Worm (Caenorhabditis elegans): ENCODE results near the gene cyk-7.
A peak's percentile ranks its signal among the peaks of the same experiment; 100 is the strongest.

Gene cyk-7

ce11 chrIII:7814159-7815055 lies 19.2 kb upstream of the cyk-7 start, which contains the start of gene egl-5:
TSS of gene egl-5 (plus strand) at chrIII:7814374.
- TF ChIP-seq nfya-1 (tag; optimal IDR thresholded peaks at IDR 0.05) (peak; percentile 47), ceh-31 (tag; optimal IDR thresholded peaks at IDR 0.05) (no peak), pha-4 (tag; optimal IDR thresholded peaks at IDR 0.05) (no peak), elt-4 (tag; optimal IDR thresholded peaks at IDR 0.05) (no peak)

- TF ChIP-seq ttx-3 (tag; optimal IDR thresholded peaks at IDR 0.05) = no peak
- peak; percentile 98 for TF ChIP-seq nfya-1 (tag; optimal IDR thresholded peaks at IDR 0.05)
- no peak for TF ChIP-seq sox-4 (tag; optimal IDR thresholded peaks at IDR 0.05)
- TF ChIP-seq unc-42 (tag; optimal IDR thresholded peaks at IDR 0.05) = peak; percentile 23
- TF ChIP-seq ceh-9 (tag; optimal IDR thresholded peaks at IDR 0.05) = no peak
- TF ChIP-seq rnt-1 (tag; optimal IDR thresholded peaks at IDR 0.05) = no peak
- TF ChIP-seq pag-3 (tag; optimal IDR thresholded peaks at IDR 0.05; ENCODE audit: borderline replicate concordance) = no peak
- no peak for TF ChIP-seq npax-4 (tag; optimal IDR thresholded peaks at IDR 0.05)
- no peak for TF ChIP-seq ceh-6 (GFP tag; optimal IDR thresholded peaks at IDR 0.05)
- peak; percentile 34 for TF ChIP-seq ceh-14 (tag; optimal IDR thresholded peaks at IDR 0.05)
- peak; percentile 49 for TF ChIP-seq ref-2 (tag; optimal IDR thresholded peaks at IDR 0.05)
- TF ChIP-seq ceh-18 (tag; optimal IDR thresholded peaks at IDR 0.05) = no peak
- no peak for TF ChIP-seq eyg-1 (tag; optimal IDR thresholded peaks at IDR 0.05)
- no peak for TF ChIP-seq elt-2 (tag; optimal IDR thresholded peaks at IDR 0.05)
- no peak for TF ChIP-seq unc-55 (GFP tag; optimal IDR thresholded peaks at IDR 0.05)
Observed at ce11 chrIII:7812208-7812880, 17.1 kb upstream of the cyk-7 start.

- TF ChIP-seq hlh-6 (tag; optimal IDR thresholded peaks at IDR 0.05) = no peak
- no peak for TF ChIP-seq unc-55 (GFP tag; optimal IDR thresholded peaks at IDR 0.05)
- no peak for TF ChIP-seq elt-4 (tag; optimal IDR thresholded peaks at IDR 0.05)
- TF ChIP-seq ceh-9 (tag; optimal IDR thresholded peaks at IDR 0.05) = no peak
- no peak for TF ChIP-seq pat-9 (tag; optimal IDR thresholded peaks at IDR 0.05)
- no peak for TF ChIP-seq hlh-30 (tag; optimal IDR thresholded peaks at IDR 0.05; ENCODE audit: insufficient read depth)
- TF ChIP-seq ets-4 (tag; optimal IDR thresholded peaks at IDR 0.05) = no peak
- no peak for TF ChIP-seq odd-2 (tag; optimal IDR thresholded peaks at IDR 0.05)
- TF ChIP-seq F13H6.1 (tag; optimal IDR thresholded peaks at IDR 0.05) = no peak
- TF ChIP-seq ceh-22 (tag; optimal IDR thresholded peaks at IDR 0.05) = no peak
- no peak for TF ChIP-seq nhr-232 (tag; optimal IDR thresholded peaks at IDR 0.05)
- TF ChIP-seq unc-86 (tag; optimal IDR thresholded peaks at IDR 0.05) = no peak
- no peak for TF ChIP-seq madf-2 (tag; optimal IDR thresholded peaks at IDR 0.05)
Observed at ce11 chrIII:7809033-7809432, 13.8 kb upstream of the cyk-7 start.

- TF ChIP-seq C08G9.2 (tag; optimal IDR thresholded peaks at IDR 0.05) (no peak), C38D4.7 (GFP tag; optimal IDR thresholded peaks at IDR 0.05) (no peak), ceh-45 (GFP tag; IDR thresholded peaks at IDR 0.05) (no peak), pha-2 (tag; optimal IDR thresholded peaks at IDR 0.05) (no peak), ceh-6 (GFP tag; optimal IDR thresholded peaks at IDR 0.05) (no peak), fax-1 (tag; optimal IDR thresholded peaks at IDR 0.05) (no peak), hlh-15 (tag; optimal IDR thresholded peaks at IDR 0.05) (no peak)
Observed at ce11 chrIII:7806947-7807346, 11.7 kb upstream of the cyk-7 start.

All from whole organism, late embryonic.